Worm (Caenorhabditis elegans): ENCODE data around the gene epc-1.

The epc-1 gene

ce11 chrIII:12575350-12576292 lies 32.8 kb downstream of the epc-1 start, which contains the start of gene aakg-1:
aakg-1 (minus strand) TSS chrIII:12575401.
- TF ChIP-seq athp-1 (tag; optimal IDR thresholded peaks at IDR 0.05) (no peak), K11D2.4 (GFP tag; IDR thresholded peaks at IDR 0.05) (no peak), him-1 (tag; optimal IDR thresholded peaks at IDR 0.05) (no peak), tbp1 (GFP tag; optimal IDR thresholded peaks at IDR 0.05) (no peak), madf-8 (GFP tag; conservative IDR thresholded peaks at IDR 0.05) (peak; percentile 66; the same call in 1 of the 2 replicates), ztf-28 (GFP tag; IDR thresholded peaks at IDR 0.05) (0 out of 2 replicates have a peak, but pooled peaks have one; percentile 48), lin-35 (GFP tag; optimal IDR thresholded peaks at IDR 0.05) (no peak), F33H1.4 (GFP tag; IDR thresholded peaks at IDR 0.05) (peak; percentile 94), F39B2.1 (GFP tag; IDR thresholded peaks at IDR 0.05) (no peak), lsl-1 (GFP tag; optimal IDR thresholded peaks at IDR 0.05) (peak; percentile 99), somi-1 (GFP tag; optimal IDR thresholded peaks at IDR 0.05) (no peak), ceh-100 (GFP tag; IDR thresholded peaks at IDR 0.05) (no peak), mxl-1 (tag; optimal IDR thresholded peaks at IDR 0.05) (no peak), Y56A3A.18 (GFP tag; IDR thresholded peaks at IDR 0.05) (no peak), ceh-91 (GFP tag; IDR thresholded peaks at IDR 0.05) (peak; percentile 35; the same call in 1 of the 2 replicates), ekl-4 (GFP tag; IDR thresholded peaks at IDR 0.05) (no peak), xnd-1 (tag; optimal IDR thresholded peaks at IDR 0.05) (peak; percentile 95), nfya-1 (tag; optimal IDR thresholded peaks at IDR 0.05; ENCODE audit: borderline replicate concordance, insufficient read depth) (no peak), nhr-80 (tag; optimal IDR thresholded peaks at IDR 0.05) (no peak), mcd-1 (GFP tag; IDR thresholded peaks at IDR 0.05) (no peak), Y79H2A.3 (GFP tag; conservative IDR thresholded peaks at IDR 0.05) (no peak), F57A8.1 (GFP tag; optimal IDR thresholded peaks at IDR 0.05) (no peak), nhr-90 (tag; optimal IDR thresholded peaks at IDR 0.05) (no peak), hlh-12 (tag; optimal IDR thresholded peaks at IDR 0.05) (no peak), C17E4.6 (GFP tag; IDR thresholded peaks at IDR 0.05) (no peak), lin-54 (GFP tag; optimal IDR thresholded peaks at IDR 0.05) (peak; percentile 59), snpc-1.3 (tag; optimal IDR thresholded peaks at IDR 0.05; ENCODE audit: insufficient read depth) (peak; percentile 1), atf-7 (tag; optimal IDR thresholded peaks at IDR 0.05) (no peak), ztf-18 (tag; optimal IDR thresholded peaks at IDR 0.05) (no peak), ztf-6 (GFP tag; IDR thresholded peaks at IDR 0.05) (no peak), let-526 (GFP tag; IDR thresholded peaks at IDR 0.05) (no peak), egrh-3 (GFP tag; IDR thresholded peaks at IDR 0.05) (no peak), nfya-2 (GFP tag; IDR thresholded peaks at IDR 0.05) (no peak), D2030.7 (GFP tag; IDR thresholded peaks at IDR 0.05) (peak; percentile 68), madf-6 (GFP tag; IDR thresholded peaks at IDR 0.05) (peak; percentile 89)

- no peak for TF ChIP-seq nhr-179 (tag; optimal IDR thresholded peaks at IDR 0.05)
Measured at ce11 chrIII:12569870-12570269, 38.5 kb downstream of the epc-1 start.

- TF ChIP-seq T26A5.8 (tag; optimal IDR thresholded peaks at IDR 0.05) (no peak), F57C9.4 (tag; optimal IDR thresholded peaks at IDR 0.05) (no peak), B0019.2 (GFP tag; conservative IDR thresholded peaks at IDR 0.05) (no peak), akir-1 (GFP tag; optimal IDR thresholded peaks at IDR 0.05) (no peak), dpl-1 (GFP tag; optimal IDR thresholded peaks at IDR 0.05) (no peak), C17E4.6 (GFP tag; IDR thresholded peaks at IDR 0.05) (no peak), lin-54 (GFP tag; optimal IDR thresholded peaks at IDR 0.05) (no peak), bed-1 (GFP tag; IDR thresholded peaks at IDR 0.05) (no peak), tbx-9 (tag; optimal IDR thresholded peaks at IDR 0.05; ENCODE audit: borderline replicate concordance) (no peak), nfya-1 (tag; optimal IDR thresholded peaks at IDR 0.05; ENCODE audit: borderline replicate concordance, insufficient read depth) (no peak), snpc-1.3 (tag; optimal IDR thresholded peaks at IDR 0.05; ENCODE audit: insufficient read depth) (no peak), Y53G8AR.9 (GFP tag; conservative IDR thresholded peaks at IDR 0.05) (no peak), gei-17 (GFP tag; optimal IDR thresholded peaks at IDR 0.05) (no peak), ztf-25 (GFP tag; IDR thresholded peaks at IDR 0.05) (no peak), egrh-3 (GFP tag; IDR thresholded peaks at IDR 0.05) (peak; percentile 60; the same call in 1 of the 2 replicates)
Measured at ce11 chrIII:12568962-12569361, 39.4 kb downstream of the epc-1 start.
